Worm (Caenorhabditis elegans): ENCODE data around the gene kcnl-1.
A peak's percentile ranks its signal among the peaks of the same experiment; 100 is the strongest.

The kcnl-1 gene

ce11 chrV:19643015-19643414 is 77.8 kb downstream of the kcnl-1 start (continued):
- TF ChIP-seq pqm-1 (tag; optimal IDR thresholded peaks at IDR 0.05): no peak
- peak; percentile 36 for TF ChIP-seq xbp-1 (tag; optimal IDR thresholded peaks at IDR 0.05)
- TF ChIP-seq pax-3 (tag; optimal IDR thresholded peaks at IDR 0.05): peak; percentile 63
- TF ChIP-seq ztf-4 (tag; optimal IDR thresholded peaks at IDR 0.05): peak; percentile 25
- peak; percentile 82 to 89 (median 86) for TF ChIP-seq ceh-82 (tag; optimal IDR thresholded peaks at IDR 0.05)
- no peak for TF ChIP-seq efl-3 (GFP tag; optimal IDR thresholded peaks at IDR 0.05)
- peak; percentile 69 for TF ChIP-seq zip-4 (GFP tag; optimal IDR thresholded peaks at IDR 0.05)
- peak; percentile 34 for TF ChIP-seq C04F5.9 (tag; optimal IDR thresholded peaks at IDR 0.05)
- peak; percentile 83 for TF ChIP-seq dsc-1 (tag; optimal IDR thresholded peaks at IDR 0.05)
- peak; percentile 77 for TF ChIP-seq egl-13 (tag; optimal IDR thresholded peaks at IDR 0.05)
- peak; percentile 62 for TF ChIP-seq grh-1 (GFP tag; IDR thresholded peaks at IDR 0.05)
- peak; percentile 77 for TF ChIP-seq mep-1 (tag; optimal IDR thresholded peaks at IDR 0.05)
- peak; percentile 67 for TF ChIP-seq F16B12.6 (tag; optimal IDR thresholded peaks at IDR 0.05)
- TF ChIP-seq nhr-77 (tag; optimal IDR thresholded peaks at IDR 0.05): peak; percentile 75
- no peak for TF ChIP-seq ces-1 (GFP tag; optimal IDR thresholded peaks at IDR 0.05)
- TF ChIP-seq swsn-7 (tag; optimal IDR thresholded peaks at IDR 0.05): peak; percentile 77
- peak; percentile 41 for TF ChIP-seq hpl-2 (GFP tag; optimal IDR thresholded peaks at IDR 0.05)
- TF ChIP-seq C16A3.4 (tag; optimal IDR thresholded peaks at IDR 0.05): peak; percentile 61
- peak; percentile 72 for TF ChIP-seq unc-98 (GFP tag; IDR thresholded peaks at IDR 0.05)
- 0 out of 2 replicates have a peak, but pooled peaks have one; percentile 71 for TF ChIP-seq ets-5 (GFP tag; IDR thresholded peaks at IDR 0.05)
- TF ChIP-seq dpl-1 (GFP tag; optimal IDR thresholded peaks at IDR 0.05): peak in 2 of 3 experiments; percentile 29 to 40
- no peak for TF ChIP-seq egl-27 (tag; optimal IDR thresholded peaks at IDR 0.05)
- peak; percentile 69 for TF ChIP-seq fkh-8 (tag; optimal IDR thresholded peaks at IDR 0.05)
- TF ChIP-seq nhr-237 (tag; optimal IDR thresholded peaks at IDR 0.05): peak; percentile 42
- no peak for TF ChIP-seq Y116A8C.19 (tag; optimal IDR thresholded peaks at IDR 0.05; ENCODE audit: borderline replicate concordance)
- TF ChIP-seq unc-30 (tag; optimal IDR thresholded peaks at IDR 0.05): no peak

ce11 chrV:19643903-19644302 is 78.7 kb downstream of the kcnl-1 start, which contains the start of the genes Y43F8C.7 and mrps-28:
Gene Y43F8C.7 (minus strand): TSS chrV:19644030.
Gene mrps-28 (plus strand): TSS chrV:19644239.
- TF ChIP-seq xbp-1 (tag; optimal IDR thresholded peaks at IDR 0.05) (peak; percentile 43), ceh-63 (GFP tag; optimal IDR thresholded peaks at IDR 0.05) (no peak), unc-62 (GFP tag; optimal IDR thresholded peaks at IDR 0.05) (no peak), fkh-4 (tag; optimal IDR thresholded peaks at IDR 0.05; ENCODE audit: borderline replicate concordance) (no peak), lin-35 (GFP tag; optimal IDR thresholded peaks at IDR 0.05) (peak; percentile 65 to 70), nhr-85 (tag) (peak; percentile 29), blmp-1 (tag; optimal IDR thresholded peaks at IDR 0.05) (peak; percentile 33), C16A3.4 (tag; optimal IDR thresholded peaks at IDR 0.05) (peak; percentile 36), aha-1 (tag; optimal IDR thresholded peaks at IDR 0.05) (no peak), unc-86 (tag; optimal IDR thresholded peaks at IDR 0.05) (peak; percentile 37), snpc-4 (tag; optimal IDR thresholded peaks at IDR 0.05) (peak; percentile 54), elt-2 (tag; optimal IDR thresholded peaks at IDR 0.05) (no peak), nhr-19 (GFP tag; conservative IDR thresholded peaks at IDR 0.05) (peak; percentile 50), sptf-1 (tag; optimal IDR thresholded peaks at IDR 0.05) (no peak), elt-3 (tag; optimal IDR thresholded peaks at IDR 0.05) (no peak), dpl-1 (GFP tag; optimal IDR thresholded peaks at IDR 0.05) (peak; percentile 25 to 63 (median 60)), hlh-4 (tag; optimal IDR thresholded peaks at IDR 0.05) (no peak), lir-3 (tag; optimal IDR thresholded peaks at IDR 0.05; ENCODE audit: poor library complexity) (no peak), F16B12.6 (tag; optimal IDR thresholded peaks at IDR 0.05) (peak; percentile 91), mef-2 (tag; optimal IDR thresholded peaks at IDR 0.05) (no peak), skn-1 (tag; optimal IDR thresholded peaks at IDR 0.05) (peak; percentile 43), ceh-90 (tag; optimal IDR thresholded peaks at IDR 0.05) (no peak), ztf-11 (tag; optimal IDR thresholded peaks at IDR 0.05) (no peak), efl-3 (GFP tag; optimal IDR thresholded peaks at IDR 0.05) (no peak), isw-1 (GFP tag; IDR thresholded peaks at IDR 0.05) (peak; percentile 51), lin-39 (tag; optimal IDR thresholded peaks at IDR 0.05) (no peak), nhr-12 (tag; optimal IDR thresholded peaks at IDR 0.05) (no peak), rnt-1 (tag; optimal IDR thresholded peaks at IDR 0.05) (no peak), efl-1 (optimal IDR thresholded peaks at IDR 0.05) (peak; percentile 57 to 62), efl-1 (GFP tag; optimal IDR thresholded peaks at IDR 0.05 in 1 of 2) (peak; percentile 69 to 96), hlh-17 (GFP tag; optimal IDR thresholded peaks at IDR 0.05; ENCODE audit: borderline replicate concordance) (no peak), C04F5.9 (tag; optimal IDR thresholded peaks at IDR 0.05) (no peak), nhr-84 (tag; optimal IDR thresholded peaks at IDR 0.05) (no peak)

Data from whole organism, L1 larva.